Worm (Caenorhabditis elegans) whole organism, L1 larva: ENCODE data around the gene C52A11.3.

Experiments
- C16A3.4 ChIP-seq: fragments of 150-350 bp; optimal IDR thresholded peaks from 2 replicates; lab custom pipeline; 2014; ENCODE audit warnings: missing biosample characterization, missing genetic modification characterization
- Y116A8C.19 ChIP-seq: sonication (generic microtip); optimal IDR thresholded peaks from 2 replicates; lab custom pipeline; 2016; ENCODE audit warnings: missing compliant biosample characterization, missing genetic modification characterization, borderline replicate concordance
- aha-1 ChIP-seq: fragments of 150-350 bp; optimal IDR thresholded peaks from 2 replicates; lab custom pipeline; 2014; ENCODE audit warnings: missing biosample characterization, missing genetic modification characterization
- ama-1 ChIP-seq: fragments of 150-350 bp; optimal IDR thresholded peaks from 2 replicates; lab custom pipeline; 2014
- blmp-1 ChIP-seq: fragments of 150-350 bp; optimal IDR thresholded peaks from 2 replicates; lab custom pipeline; 2014; ENCODE audit warnings: missing biosample characterization, missing genetic modification characterization
- ceh-88 ChIP-seq: fragments of 200-800 bp; sonication (Bioruptor generic); IDR thresholded peaks from 2 replicates; pipeline ENCODE4 v1.3.6; 2022; ENCODE audit warnings: missing genetic modification characterization, missing compliant biosample characterization
- dpl-1 ChIP-seq, 3 experiments: fragments of 150-350 bp in 2 of 3; sonication (generic microtip) in 1 of 3; optimal IDR thresholded peaks; 2 replicates each; lab custom pipeline; 2014 to 2017; ENCODE audit warnings: missing biosample characterization in 3 of 3, missing genetic modification characterization in 3 of 3, missing genetic modification reagents in 3 of 3
- efl-1 ChIP-seq, 4 experiments: fragments of 150-350 bp; optimal IDR thresholded peaks in 3 of 4; peaks in 1 of 4; 1 replicate in 1 of 4; 2 replicates in 3 of 4; lab custom pipeline; 2014; ENCODE audit warnings: missing biosample characterization in 2 of 4, missing genetic modification characterization in 2 of 4, missing genetic modification reagents in 2 of 4
- egl-13 ChIP-seq: sonication (generic microtip); optimal IDR thresholded peaks from 2 replicates; lab custom pipeline; 2016; ENCODE audit warnings: missing genotype, missing genetic modification reagents, missing genetic modification characterization, missing compliant biosample characterization
- elt-2 ChIP-seq: sonication (generic microtip); optimal IDR thresholded peaks from 2 replicates; lab custom pipeline; 2016; ENCODE audit warnings: missing genetic modification characterization, mild to moderate bottlenecking, inconsistent platforms, missing compliant biosample characterization, missing genetic modification reagents
- elt-3 ChIP-seq, 6 experiments: fragments of 150-350 bp in 1 of 6; sonication (generic microtip); optimal IDR thresholded peaks; 2 replicates each; lab custom pipeline; 2017 to 2018; ENCODE audit warnings: missing biosample characterization in 6 of 6, missing genetic modification characterization in 6 of 6, inconsistent platforms in 1 of 6
- ets-5 ChIP-seq: fragments of 200-800 bp; sonication (Bioruptor generic); IDR thresholded peaks from 2 replicates; pipeline ENCODE4 v1.3.6; 2022; ENCODE audit warnings: missing genetic modification characterization, missing compliant biosample characterization
- fkh-10 ChIP-seq: sonication (generic microtip); optimal IDR thresholded peaks from 2 replicates; lab custom pipeline; 2017; ENCODE audit warnings: missing biosample characterization, missing genetic modification reagents, missing genetic modification characterization
- fkh-8 ChIP-seq: sonication (generic microtip); optimal IDR thresholded peaks from 2 replicates; lab custom pipeline; 2016; ENCODE audit warnings: mild to moderate bottlenecking, missing genetic modification characterization, missing compliant biosample characterization
- fos-1 ChIP-seq: fragments of 150-350 bp; optimal IDR thresholded peaks from 2 replicates; lab custom pipeline; 2014; ENCODE audit warnings: missing biosample characterization, missing genetic modification characterization
- hlh-17 ChIP-seq: fragments of 200-800 bp; sonication (Bioruptor generic); optimal IDR thresholded peaks from 2 replicates; lab custom pipeline; 2018; ENCODE audit warnings: missing genetic modification characterization, mild to moderate bottlenecking, missing compliant biosample characterization, moderate library complexity, borderline replicate concordance
- hlh-4 ChIP-seq: sonication (generic microtip); optimal IDR thresholded peaks from 2 replicates; lab custom pipeline; 2016; ENCODE audit warnings: mild to moderate bottlenecking, missing genetic modification characterization, missing compliant biosample characterization
- irx-1 ChIP-seq: sonication (generic microtip); optimal IDR thresholded peaks from 2 replicates; lab custom pipeline; 2016; ENCODE audit warnings: missing genetic modification characterization, missing compliant biosample characterization
- jun-1 ChIP-seq: fragments of 150-350 bp; optimal IDR thresholded peaks from 2 replicates; lab custom pipeline; 2014; ENCODE audit warnings: missing biosample characterization, missing genetic modification reagents, missing genetic modification characterization
- lin-14 ChIP-seq: fragments of 200-800 bp; sonication (Bioruptor generic); optimal IDR thresholded peaks from 2 replicates; lab custom pipeline; 2018; ENCODE audit warnings: mild to moderate bottlenecking, missing genetic modification characterization, moderate library complexity, missing compliant biosample characterization
- lsy-2 ChIP-seq, 2 experiments: fragments of 150-350 bp; optimal IDR thresholded peaks; 2 replicates each; lab custom pipeline; 2014; ENCODE audit warnings: missing biosample characterization in 2 of 2, missing genetic modification characterization in 2 of 2
- nhr-20 ChIP-seq: sonication (generic microtip); optimal IDR thresholded peaks from 2 replicates; lab custom pipeline; 2016; ENCODE audit warnings: mild to moderate bottlenecking, missing genetic modification characterization, missing compliant biosample characterization
- nhr-85 ChIP-seq: sonication (generic microtip); peaks from one replicate; lab custom pipeline; 2016; ENCODE audit warnings: missing genetic modification characterization, inconsistent platforms, missing compliant biosample characterization
- pqm-1 ChIP-seq: sonication (generic microtip); optimal IDR thresholded peaks from 3 replicates; lab custom pipeline; 2017; ENCODE audit warnings: missing biosample characterization, missing genetic modification characterization
- rnt-1 ChIP-seq: sonication (generic microtip); optimal IDR thresholded peaks from 2 replicates; lab custom pipeline; 2016; ENCODE audit warnings: mild to moderate bottlenecking, missing genetic modification characterization, moderate library complexity, missing compliant biosample characterization
- skn-1 ChIP-seq: fragments of 150-350 bp; optimal IDR thresholded peaks from 2 replicates; lab custom pipeline; 2014; ENCODE audit warnings: missing biosample characterization, missing genetic modification characterization
- snpc-4 ChIP-seq: fragments of 150-350 bp; optimal IDR thresholded peaks from 2 replicates; lab custom pipeline; 2014; ENCODE audit warnings: missing biosample characterization, missing genetic modification characterization
- tbx-2 ChIP-seq: sonication (generic microtip); optimal IDR thresholded peaks from 2 replicates; lab custom pipeline; 2016; ENCODE audit warnings: missing genetic modification characterization, missing compliant biosample characterization
- unc-98 ChIP-seq: fragments of 200-800 bp; sonication (Bioruptor generic); IDR thresholded peaks from 2 replicates; pipeline ENCODE4 v1.3.6; 2022; ENCODE audit warnings: missing genetic modification characterization, missing compliant biosample characterization
- zip-4 ChIP-seq: fragments of 200-800 bp; sonication (Bioruptor generic); optimal IDR thresholded peaks from 2 replicates; lab custom pipeline; 2018; ENCODE audit warnings: mild to moderate bottlenecking, missing genetic modification characterization, moderate library complexity, missing compliant biosample characterization

The C52A11.3 gene

DNA sequence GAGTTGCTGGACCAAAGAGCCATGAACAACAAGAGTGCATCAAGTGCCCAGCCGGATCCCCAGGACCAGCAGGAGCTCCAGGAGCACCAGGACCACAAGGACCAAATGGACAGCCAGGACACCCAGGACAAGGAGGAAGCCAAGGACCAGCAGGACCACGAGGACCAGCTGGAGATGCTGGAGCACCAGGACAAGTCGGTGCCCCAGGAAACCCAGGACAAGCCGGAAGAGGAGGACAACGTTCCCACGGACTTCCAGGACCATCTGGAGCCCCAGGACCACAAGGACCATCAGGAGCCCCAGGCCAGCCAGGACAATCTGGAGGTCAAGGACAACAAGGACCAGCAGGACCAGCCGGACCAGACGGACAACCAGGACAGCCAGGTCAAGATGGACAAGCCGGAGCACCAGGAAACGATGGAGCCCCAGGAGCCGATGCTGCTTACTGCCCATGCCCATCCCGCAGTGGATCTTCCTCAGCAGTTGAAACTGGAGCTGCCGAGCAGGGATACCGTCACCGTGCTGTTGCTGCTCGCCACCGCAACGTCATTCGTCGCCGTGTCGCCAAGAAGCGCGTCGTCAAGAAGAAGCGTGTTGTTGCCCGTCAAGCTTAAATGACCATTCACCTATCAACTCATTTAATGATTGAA is 31.7 kb upstream of the C52A11.3 start:
- TF ChIP-seq C16A3.4 (tag; lab: Kevin White, UChicago) (no peak), zip-4 (no peak), nhr-85 (tag; lab: Kevin White, UChicago) (peak; percentile 0), fos-1 (tag; lab: Kevin White, UChicago) (no peak), ceh-88 (no peak)

DNA sequence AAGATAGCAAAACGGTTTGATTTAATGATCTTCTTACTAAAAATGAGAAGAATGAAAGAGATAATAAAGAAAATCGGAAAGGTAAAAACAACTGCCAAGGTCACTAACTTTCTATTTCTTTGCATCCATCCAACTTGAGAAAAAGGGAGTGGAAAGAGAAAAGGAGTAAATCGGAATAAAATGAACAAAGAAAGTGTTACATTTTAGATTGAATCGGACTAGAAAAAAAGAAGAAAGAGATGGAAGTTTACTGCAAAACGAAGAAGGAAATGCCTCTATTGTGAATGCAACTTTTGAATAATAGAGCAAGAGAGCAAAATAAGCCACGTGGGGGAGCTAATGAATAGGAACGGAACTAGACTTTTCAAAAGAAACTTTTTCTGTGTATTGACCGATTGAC is 31.1 kb upstream of the C52A11.3 start:
- TF ChIP-seq fkh-10 (GFP tag; lab: Kevin White, UChicago) (peak; percentile 73), dpl-1 (GFP tag; optimal IDR thresholded peaks at IDR 0.05; lab: Kevin White, UChicago) (no peak), lsy-2 (tag; optimal IDR thresholded peaks at IDR 0.05; lab: Kevin White, UChicago) (peak in 1 of 2 experiments; percentile 8), egl-13 (tag; lab: Kevin White, UChicago) (no peak), unc-98 (GFP tag; lab: Robert Waterston, UW) (no peak), nhr-85 (tag; lab: Kevin White, UChicago) (peak; percentile 47), blmp-1 (tag; lab: Kevin White, UChicago) (peak; percentile 97), irx-1 (tag; lab: Kevin White, UChicago) (peak; percentile 6), nhr-20 (peak; percentile 17), lin-14 (GFP tag; lab: Kevin White, UChicago) (peak; percentile 70), elt-3 (tag; optimal IDR thresholded peaks at IDR 0.05; lab: Kevin White, UChicago) (peak in 2 of 6 experiments; percentile 17 to 26)
- TF ChIP-seq, all 84 proteins: peak for 8

DNA sequence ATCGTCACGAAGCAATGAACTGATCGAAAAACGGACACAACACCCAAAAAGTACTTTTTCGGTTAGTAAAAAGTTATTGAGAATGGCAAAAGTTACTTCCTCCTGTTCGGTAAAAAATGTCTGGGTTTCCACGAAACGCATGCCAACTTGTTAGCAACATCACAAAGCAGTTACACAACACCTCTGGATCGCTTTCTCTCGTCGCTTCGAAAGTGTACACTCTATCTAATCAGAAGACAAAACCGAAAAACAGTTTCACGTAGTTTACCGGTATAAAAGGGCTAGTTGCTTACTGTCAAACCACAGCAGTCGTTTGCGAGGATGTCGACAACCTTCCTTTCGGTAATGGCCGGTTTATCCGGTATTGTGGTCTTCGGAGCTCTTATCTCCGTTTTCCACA is 30.3 kb upstream of the C52A11.3 start, which contains the start of gene col-80:
Gene col-80 (plus strand): TSS at position 301 of the 400 bp plus-strand sequence.
- TF ChIP-seq efl-1 (optimal IDR thresholded peaks at IDR 0.05; lab: Kevin White, UChicago) = no peak
- TF ChIP-seq efl-1 (GFP tag; optimal IDR thresholded peaks at IDR 0.05 in 1 of 2; lab: Kevin White, UChicago) = peak in 1 of 2 experiments; percentile 69
- TF ChIP-seq ama-1 (lab: Kevin White, UChicago) = no peak
- no peak for TF ChIP-seq skn-1 (tag; lab: Kevin White, UChicago)

DNA sequence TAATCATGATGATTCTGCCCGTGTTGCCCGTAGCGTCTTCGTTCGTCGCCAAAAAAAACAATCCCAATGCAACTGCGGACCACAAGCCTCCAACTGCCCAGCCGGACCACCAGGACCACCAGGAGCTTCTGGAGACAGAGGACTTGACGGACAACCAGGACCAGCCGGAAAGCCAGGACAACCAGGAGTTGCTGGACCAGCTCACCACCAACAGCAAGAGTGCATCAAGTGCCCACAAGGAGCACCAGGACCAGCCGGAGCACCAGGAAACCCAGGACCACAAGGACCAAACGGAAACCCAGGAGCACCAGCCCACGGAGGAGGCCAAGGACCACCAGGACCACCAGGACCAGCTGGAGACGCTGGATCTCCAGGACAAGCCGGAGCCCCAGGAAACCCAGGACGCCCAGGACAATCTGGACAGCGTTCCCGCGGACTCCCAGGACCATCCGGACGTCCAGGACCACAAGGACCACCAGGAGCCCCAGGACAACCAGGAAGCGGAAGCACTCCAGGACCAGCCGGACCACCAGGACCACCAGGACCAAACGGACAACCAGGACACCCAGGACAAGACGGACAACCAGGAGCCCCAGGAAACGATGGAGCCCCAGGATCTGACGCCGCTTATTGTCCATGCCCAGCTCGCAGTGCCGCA is 29.6 kb upstream of the C52A11.3 start:
- no peak for TF ChIP-seq lsy-2 (tag; optimal IDR thresholded peaks at IDR 0.05; lab: Kevin White, UChicago)
- no peak for TF ChIP-seq aha-1 (tag; lab: Kevin White, UChicago)
- no peak for TF ChIP-seq unc-98 (GFP tag; lab: Robert Waterston, UW)
- TF ChIP-seq egl-13 (tag; lab: Kevin White, UChicago) = no peak
- no peak for TF ChIP-seq snpc-4 (tag; lab: Kevin White, UChicago)
- no peak for TF ChIP-seq ets-5 (GFP tag; lab: Robert Waterston, UW)
- TF ChIP-seq hlh-17 (GFP tag; lab: Kevin White, UChicago) = no peak
- no peak for TF ChIP-seq pqm-1
- TF ChIP-seq jun-1 (tag; lab: Kevin White, UChicago) = no peak
- TF ChIP-seq Y116A8C.19 (tag; lab: Kevin White, UChicago) = no peak
- no peak for TF ChIP-seq fkh-10 (GFP tag; lab: Kevin White, UChicago)
- no peak for TF ChIP-seq hlh-4 (tag; lab: Kevin White, UChicago)
- no peak for TF ChIP-seq lin-14 (GFP tag; lab: Kevin White, UChicago)

DNA sequence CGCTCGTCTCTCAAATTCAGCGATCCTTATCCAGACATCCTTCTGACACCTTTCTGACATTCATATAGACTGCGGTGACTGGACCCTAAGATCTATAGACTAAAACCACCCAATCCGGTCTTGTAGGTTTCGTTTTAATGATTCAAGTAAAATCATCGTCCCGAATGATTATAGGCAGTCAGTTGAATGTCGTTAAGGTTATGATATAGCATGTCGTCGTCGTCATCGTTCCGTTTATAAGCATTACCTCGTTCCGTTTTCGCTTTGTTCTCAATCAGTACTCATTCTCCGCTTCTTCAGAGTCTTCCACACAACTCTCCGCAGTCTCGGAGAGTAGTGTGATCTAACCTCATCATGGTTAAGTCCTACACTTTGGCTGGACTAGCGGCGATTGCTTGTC is 28.5 kb upstream of the C52A11.3 start, which contains the start of gene bli-1:
Gene bli-1 (plus strand): TSS at position 301 of the 400 bp plus-strand sequence.
- TF ChIP-seq fkh-8 (tag; lab: Kevin White, UChicago) (no peak), tbx-2 (tag; lab: Kevin White, UChicago) (no peak), nhr-85 (tag; lab: Kevin White, UChicago) (no peak), irx-1 (tag; lab: Kevin White, UChicago) (no peak), elt-2 (tag; lab: Kevin White, UChicago) (no peak), unc-98 (GFP tag; lab: Robert Waterston, UW) (no peak), hlh-17 (GFP tag; lab: Kevin White, UChicago) (no peak), rnt-1 (no peak)
